Fruit fly (Drosophila melanogaster) whole organism, embryonic: Measurements from ENCODE around the gene CG6153.
A peak's percentile ranks its signal among the peaks of the same experiment; 100 is the strongest.

ENCODE experiments used
- ATbp ChIP-seq: fragments of 200-800 bp; sonication (Bioruptor generic); optimal IDR thresholded peaks from 2 replicates; lab custom pipeline; 2017; ENCODE audit warnings: missing biosample characterization, mild to moderate bottlenecking, missing genetic modification characterization, missing genetic modification reagents
- Atf-2 ChIP-seq: fragments of 200-800 bp; sonication (Bioruptor generic); optimal IDR thresholded peaks from 2 replicates; lab custom pipeline; 2016; ENCODE audit warnings: missing biosample characterization, missing genetic modification characterization
- Bgb ChIP-seq: fragments of 200-800 bp; sonication (Bioruptor generic); IDR thresholded peaks from 2 replicates; pipeline ENCODE4 v1.3.6; 2022; ENCODE audit warnings: missing biosample characterization, missing genetic modification characterization; ENCODE audit not compliant: partially characterized antibody
- BtbVII ChIP-seq: fragments of 200-800 bp; sonication (Bioruptor generic); optimal IDR thresholded peaks from 3 replicates; lab custom pipeline; 2017; ENCODE audit warnings: missing biosample characterization, mild to moderate bottlenecking, missing genetic modification characterization
- CG10979 ChIP-seq: fragments of 200-800 bp; sonication (Bioruptor generic); optimal IDR thresholded peaks from 2 replicates; lab custom pipeline; 2018; ENCODE audit warnings: missing biosample characterization, mild to moderate bottlenecking, missing genetic modification characterization, moderate library complexity
- CG11696 ChIP-seq: fragments of 200-800 bp; sonication (Bioruptor generic); IDR thresholded peaks from 2 replicates; pipeline ENCODE4 v1.3.6; 2022; ENCODE audit warnings: missing biosample characterization, missing genetic modification characterization
- CG12155 ChIP-seq: fragments of 200-800 bp; sonication (Bioruptor generic); optimal IDR thresholded peaks from 3 replicates; lab custom pipeline; 2016; ENCODE audit warnings: missing biosample characterization, missing genetic modification characterization
- CG12769 ChIP-seq: fragments of 200-800 bp; sonication (Bioruptor generic); optimal IDR thresholded peaks from 2 replicates; lab custom pipeline; 2019; ENCODE audit warnings: missing biosample characterization, mild to moderate bottlenecking, missing genetic modification characterization, moderate library complexity
- CG15011 ChIP-seq: fragments of 200-800 bp; sonication (Bioruptor generic); optimal IDR thresholded peaks from 3 replicates; lab custom pipeline; 2018; ENCODE audit warnings: missing biosample characterization, mild to moderate bottlenecking, missing genetic modification characterization
- CG18262 ChIP-seq: fragments of 200-800 bp; optimal IDR thresholded peaks from 3 replicates; lab custom pipeline; 2019; ENCODE audit warnings: missing biosample characterization, mild to moderate bottlenecking, missing genetic modification characterization, moderate library complexity
- CG18599 ChIP-seq: fragments of 200-800 bp; sonication (Bioruptor generic); optimal IDR thresholded peaks from 3 replicates; lab custom pipeline; 2017; ENCODE audit warnings: missing biosample characterization, missing genetic modification characterization, mild to moderate bottlenecking, moderate library complexity, missing genetic modification reagents
- CG2202 ChIP-seq: fragments of 200-800 bp; sonication (Bioruptor generic); optimal IDR thresholded peaks from 2 replicates; lab custom pipeline; 2018; ENCODE audit warnings: missing biosample characterization, mild to moderate bottlenecking, missing genetic modification characterization
- CG30431 ChIP-seq: fragments of 200-800 bp; sonication (Bioruptor generic); optimal IDR thresholded peaks from 2 replicates; lab custom pipeline; 2017; ENCODE audit warnings: missing biosample characterization, missing genetic modification characterization
- CG31441 ChIP-seq: fragments of 200-800 bp; sonication (Bioruptor generic); IDR thresholded peaks from 2 replicates; pipeline ENCODE4 v1.3.6; 2022; ENCODE audit warnings: missing biosample characterization, missing genetic modification characterization
- CG3726 ChIP-seq: fragments of 200-800 bp; sonication (Bioruptor generic); IDR thresholded peaks from 3 replicates; pipeline ENCODE4, ENCODE4 v1.3.6; 2022; ENCODE audit warnings: missing biosample characterization, missing genetic modification characterization
- CG5180 ChIP-seq: fragments of 200-800 bp; sonication (Bioruptor generic); optimal IDR thresholded peaks from 3 replicates; lab custom pipeline; 2017; ENCODE audit warnings: missing biosample characterization, missing genetic modification characterization, mild to moderate bottlenecking, moderate library complexity, missing genetic modification reagents
- CG7745 ChIP-seq: fragments of 200-800 bp; sonication (Bioruptor generic); optimal IDR thresholded peaks from 2 replicates; lab custom pipeline; 2018; ENCODE audit warnings: missing biosample characterization, mild to moderate bottlenecking, missing genetic modification characterization, moderate library complexity
- CG9797 ChIP-seq: fragments of 200-800 bp; sonication (Bioruptor generic); optimal IDR thresholded peaks from 3 replicates; lab custom pipeline; 2018; ENCODE audit warnings: missing biosample characterization, mild to moderate bottlenecking, missing genetic modification characterization
- Dip3 ChIP-seq: fragments of 200-800 bp; sonication (Bioruptor generic); optimal IDR thresholded peaks from 3 replicates; lab custom pipeline; 2016; ENCODE audit warnings: missing biosample characterization, missing genetic modification characterization
- Ets97D ChIP-seq: fragments of 200-800 bp; sonication (Bioruptor generic); optimal IDR thresholded peaks from 3 replicates; lab custom pipeline; 2016; ENCODE audit warnings: missing biosample characterization, missing genetic modification characterization
- H15 ChIP-seq: fragments of 200-800 bp; sonication (Bioruptor generic); IDR thresholded peaks from 3 replicates; pipeline ENCODE4 v1.3.6; 2022; ENCODE audit warnings: missing biosample characterization, missing genetic modification characterization
- HLH3B ChIP-seq: fragments of 200-800 bp; sonication (Bioruptor generic); IDR thresholded peaks from 2 replicates; pipeline ENCODE4 v1.3.6; 2022; ENCODE audit warnings: missing biosample characterization, missing genetic modification characterization
- HLHmδ ChIP-seq: fragments of 200-800 bp; sonication (Bioruptor generic); optimal IDR thresholded peaks from 2 replicates; lab custom pipeline; 2018; ENCODE audit warnings: missing biosample characterization, mild to moderate bottlenecking, missing genetic modification characterization, moderate library complexity
- Hey ChIP-seq: fragments of 200-800 bp; sonication (Bioruptor generic); optimal IDR thresholded peaks from 3 replicates; lab custom pipeline; 2018; ENCODE audit warnings: missing biosample characterization, mild to moderate bottlenecking, missing genetic modification characterization
- Hsf ChIP-seq: fragments of 200-800 bp; sonication (Bioruptor generic); optimal IDR thresholded peaks from 3 replicates; lab custom pipeline; 2016; ENCODE audit warnings: missing biosample characterization, missing genetic modification characterization
- Lpt ChIP-seq: fragments of >200 bp; optimal IDR thresholded peaks from 2 replicates; lab custom pipeline; 2018; ENCODE audit warnings: missing biosample characterization, missing genetic modification characterization
- NK7.1 ChIP-seq: fragments of 200-800 bp; sonication (Bioruptor generic); optimal IDR thresholded peaks from 3 replicates; lab custom pipeline; 2016; ENCODE audit warnings: missing biosample characterization, missing genetic modification characterization
- Opbp ChIP-seq: fragments of 200-800 bp; sonication (Bioruptor generic); IDR thresholded peaks from 3 replicates; pipeline ENCODE4 v1.3.6; 2022; ENCODE audit warnings: missing biosample characterization, missing genetic modification characterization; ENCODE audit not compliant: partially characterized antibody
- PHDP ChIP-seq: fragments of 200-800 bp; sonication (Bioruptor generic); optimal IDR thresholded peaks from 3 replicates; lab custom pipeline; 2018; ENCODE audit warnings: missing biosample characterization, mild to moderate bottlenecking, missing genetic modification characterization, moderate library complexity
- Vsx1 ChIP-seq: fragments of 200-800 bp; sonication (Bioruptor generic); optimal IDR thresholded peaks from 2 replicates; lab custom pipeline; 2017; ENCODE audit warnings: missing biosample characterization, mild to moderate bottlenecking, missing genetic modification characterization, missing genetic modification reagents
- ase ChIP-seq: fragments of 200-800 bp; sonication (Bioruptor generic); IDR thresholded peaks from 3 replicates; pipeline ENCODE4 v1.3.6; 2022; ENCODE audit warnings: missing biosample characterization, missing genetic modification characterization
- ato ChIP-seq: fragments of 200-800 bp; sonication (Bioruptor generic); IDR thresholded peaks from 2 replicates; pipeline ENCODE4 v1.3.6; 2022; ENCODE audit warnings: missing biosample characterization, missing genetic modification characterization; ENCODE audit not compliant: partially characterized antibody
- crol ChIP-seq: fragments of 200-800 bp; sonication (Bioruptor generic); IDR thresholded peaks from 2 replicates; pipeline ENCODE4 v1.3.6; 2022; ENCODE audit warnings: missing biosample characterization, missing genetic modification characterization
- dmrt99B ChIP-seq: fragments of 200-800 bp; sonication (Bioruptor generic); optimal IDR thresholded peaks from 2 replicates; lab custom pipeline; 2018; ENCODE audit warnings: missing biosample characterization, mild to moderate bottlenecking, missing genetic modification characterization, moderate library complexity
- ewg ChIP-seq: fragments of 200-800 bp; sonication (Bioruptor generic); optimal IDR thresholded peaks from 3 replicates; lab custom pipeline; 2017; ENCODE audit warnings: mild to moderate bottlenecking, missing biosample characterization, missing genetic modification reagents, missing genetic modification characterization
- fd102C ChIP-seq: fragments of 200-800 bp; sonication (Bioruptor generic); optimal IDR thresholded peaks from 2 replicates; lab custom pipeline; 2018; ENCODE audit warnings: missing biosample characterization, mild to moderate bottlenecking, missing genetic modification characterization, moderate library complexity
- grn ChIP-seq: fragments of 200-800 bp; sonication (Bioruptor generic); optimal IDR thresholded peaks from 3 replicates; lab custom pipeline; 2017; ENCODE audit warnings: missing biosample characterization, missing genetic modification characterization
- gt ChIP-seq: fragments of 200-800 bp; sonication (Bioruptor generic); IDR thresholded peaks from 2 replicates; pipeline ENCODE4 v1.3.6; 2022; ENCODE audit warnings: missing biosample characterization, missing genetic modification characterization
- ham ChIP-seq: fragments of 200-800 bp; sonication (Bioruptor generic); IDR thresholded peaks from 2 replicates; pipeline ENCODE4 v1.3.6; 2022; ENCODE audit warnings: missing biosample characterization, missing genetic modification characterization
- nmo ChIP-seq: fragments of 200-800 bp; sonication (Bioruptor generic); optimal IDR thresholded peaks from 2 replicates; lab custom pipeline; 2018; ENCODE audit warnings: missing biosample characterization, mild to moderate bottlenecking, missing genetic modification characterization, moderate library complexity
- oc ChIP-seq: fragments of 200-800 bp; sonication (Bioruptor generic); optimal IDR thresholded peaks from 2 replicates; lab custom pipeline; 2018; ENCODE audit warnings: missing biosample characterization, mild to moderate bottlenecking, missing genetic modification characterization, moderate library complexity
- odd ChIP-seq: fragments of 200-800 bp; sonication (Bioruptor generic); optimal IDR thresholded peaks from 2 replicates; lab custom pipeline; 2017; ENCODE audit warnings: missing biosample characterization, mild to moderate bottlenecking, missing genetic modification characterization
- onecut ChIP-seq: fragments of 200-800 bp; sonication (Bioruptor generic); IDR thresholded peaks from 2 replicates; pipeline ENCODE4 v1.3.6; 2022; ENCODE audit warnings: missing biosample characterization, missing genetic modification characterization
- pita ChIP-seq: fragments of 200-800 bp; sonication (Bioruptor generic); optimal IDR thresholded peaks from 2 replicates; lab custom pipeline; 2017; ENCODE audit warnings: missing biosample characterization, mild to moderate bottlenecking, missing genetic modification characterization
- run ChIP-seq: fragments of 200-800 bp; sonication (Bioruptor generic); optimal IDR thresholded peaks from 3 replicates; lab custom pipeline; 2018; ENCODE audit warnings: missing biosample characterization, mild to moderate bottlenecking, missing genetic modification characterization
- sc ChIP-seq, 3 experiments: fragments of >200 bp in 2 of 3; fragments of 200-800 bp in 1 of 3; sonication (Bioruptor generic) in 1 of 3; optimal IDR thresholded peaks; 2 replicates in 2 of 3; 3 replicates in 1 of 3; lab custom pipeline; 2017; ENCODE audit warnings: mild to moderate bottlenecking in 1 of 3, missing biosample characterization in 1 of 3, missing genetic modification characterization in 1 of 3, missing genetic modification reagents in 1 of 3
- unpg ChIP-seq: fragments of 200-800 bp; sonication (Bioruptor generic); optimal IDR thresholded peaks from 3 replicates; lab custom pipeline; 2018; ENCODE audit warnings: missing biosample characterization, mild to moderate bottlenecking, missing genetic modification characterization, moderate library complexity
- z ChIP-seq: fragments of 200-800 bp; sonication (Bioruptor generic); IDR thresholded peaks from 3 replicates; pipeline ENCODE4 v1.3.6; 2022; ENCODE audit warnings: missing biosample characterization, missing genetic modification characterization
- zen2 ChIP-seq: fragments of 200-800 bp; sonication (Bioruptor generic); IDR thresholded peaks from 3 replicates; pipeline ENCODE4 v1.3.6; 2022; ENCODE audit warnings: missing biosample characterization, missing genetic modification characterization; ENCODE audit not compliant: partially characterized antibody

The CG6153 gene

DNA sequence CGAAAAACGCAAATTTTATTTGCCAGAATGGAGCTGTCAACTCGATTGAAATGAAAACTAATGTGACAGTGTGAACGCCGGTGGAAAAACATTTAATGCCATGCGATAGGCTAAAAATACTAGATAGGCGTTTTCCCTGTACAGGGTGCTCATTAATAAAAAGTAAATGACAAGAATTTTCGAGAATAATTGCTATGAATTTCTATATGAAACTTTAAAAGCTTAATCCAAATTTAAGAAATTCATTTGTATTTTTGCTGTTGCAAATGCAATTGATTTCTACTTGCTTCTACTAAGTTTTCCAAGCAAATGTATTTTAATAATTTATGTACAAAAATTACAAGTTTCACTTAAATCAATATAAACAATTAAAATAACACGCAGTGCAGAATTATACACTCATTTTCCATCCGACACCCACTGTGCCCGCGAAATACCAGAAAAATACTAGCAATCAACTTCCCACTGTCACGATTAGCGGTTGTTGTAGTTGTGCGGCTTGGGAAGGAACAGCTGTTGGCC, 29.1 kb downstream of the CG6153 start, which contains the start of gene Pih1D1 (continued):
- TF ChIP-seq CG7745 (tag; lab: Kevin White, UChicago) (no peak), CG30431 (peak; percentile 92), Atf-2 (GFP tag; lab: Kevin White, UChicago) (peak; percentile 92), oc (peak; percentile 83), sc (optimal IDR thresholded peaks at IDR 0.05; lab: Kevin White, UChicago) (no peak), sc (GFP tag; optimal IDR thresholded peaks at IDR 0.05; lab: Kevin White, UChicago) (peak; percentile 92), Hsf (GFP tag; lab: Kevin White, UChicago) (peak; percentile 96), Lpt (GFP tag; lab: Kevin White, UChicago) (no peak), onecut (GFP tag; lab: Robert Waterston, UW) (peak; percentile 82), Ets97D (GFP tag; lab: Kevin White, UChicago) (peak; percentile 80), zen2 (GFP tag; lab: Robert Waterston, UW) (no peak), CG5180 (GFP tag; lab: Kevin White, UChicago) (peak; percentile 77), grn (GFP tag; lab: Kevin White, UChicago) (no peak), CG10979 (peak; percentile 92), ATbp (GFP tag; lab: Kevin White, UChicago) (peak; percentile 80), run (tag; lab: Kevin White, UChicago) (peak; percentile 80), NK7.1 (peak; percentile 81), CG12155 (GFP tag; lab: Kevin White, UChicago) (peak; percentile 93), ham (GFP tag; lab: Robert Waterston, UW) (peak; percentile 90), CG9797 (GFP tag; lab: Kevin White, UChicago) (peak; percentile 82), Opbp (GFP tag; lab: Robert Waterston, UW) (no peak), dmrt99B (tag; lab: Kevin White, UChicago) (peak; percentile 94), BtbVII (GFP tag; lab: Kevin White, UChicago) (peak; percentile 93), CG18599 (GFP tag; lab: Kevin White, UChicago) (peak; percentile 95), ewg (GFP tag; lab: Kevin White, UChicago) (peak; percentile 90), HLH3B (peak; percentile 92), CG15011 (GFP tag; lab: Kevin White, UChicago) (peak; percentile 91), CG18262 (tag; lab: Kevin White, UChicago) (peak; percentile 96), Dip3 (peak; percentile 94), odd (GFP tag; lab: Kevin White, UChicago) (peak; percentile 67), PHDP (tag; lab: Kevin White, UChicago) (peak; percentile 92), HLHmδ (no peak), CG12769 (tag; lab: Kevin White, UChicago) (no peak), CG3726 (peak; percentile 96), Vsx1 (GFP tag; lab: Kevin White, UChicago) (no peak), CG11696 (GFP tag; lab: Robert Waterston, UW) (peak; percentile 78), Hey (tag; lab: Kevin White, UChicago) (peak; percentile 46), Bgb (no peak), nmo (GFP tag; lab: Kevin White, UChicago) (peak; percentile 99), ase (peak; percentile 95), unpg (GFP tag; lab: Kevin White, UChicago) (peak; percentile 92), fd102C (peak; percentile 46), CG31441 (no peak; the same call in 1 of the 2 replicates), ato (GFP tag; lab: Robert Waterston, UW) (no peak), gt (GFP tag; lab: Robert Waterston, UW) (peak; percentile 86), CG2202 (tag; lab: Kevin White, UChicago) (peak; percentile 75), z (0 out of 3 replicates have a peak, but pooled peaks have one; percentile 36), pita (no peak), crol (GFP tag; lab: Robert Waterston, UW) (no peak), H15 (peak; percentile 94)
